Worm (Caenorhabditis elegans): ENCODE results near the gene Y69A2AR.12.

Gene Y69A2AR.12

ce11 chrIV:2563969-2564368 lies 4.4 kb upstream of the Y69A2AR.12 start, which contains the start of gene Y69A2AR.24:
Gene Y69A2AR.24 (minus strand): TSS chrIV:2564069.
- no peak for TF ChIP-seq mab-5 (tag; optimal IDR thresholded peaks at IDR 0.05)

ce11 chrIV:2572107-2572506 lies 3.7 kb downstream of the Y69A2AR.12 start, which contains the start of gene Y69A2AR.51:
Gene Y69A2AR.51 (plus strand): TSS chrIV:2572407.
- no peak for TF ChIP-seq pha-4 (tag; optimal IDR thresholded peaks at IDR 0.05)
- no peak for TF ChIP-seq hlh-1 (tag; optimal IDR thresholded peaks at IDR 0.05)
- no peak for TF ChIP-seq mep-1 (tag; optimal IDR thresholded peaks at IDR 0.05)
- TF ChIP-seq unc-120 (tag; optimal IDR thresholded peaks at IDR 0.05; ENCODE audit: poor library complexity, severe bottlenecking) = no peak
- TF ChIP-seq lsy-2 (tag; optimal IDR thresholded peaks at IDR 0.05) = no peak
- no peak for TF ChIP-seq tbx-8 (GFP tag; optimal IDR thresholded peaks at IDR 0.05)
- TF ChIP-seq M03D4.4 (tag; optimal IDR thresholded peaks at IDR 0.05) = no peak
- no peak for TF ChIP-seq sem-2 (GFP tag; optimal IDR thresholded peaks at IDR 0.05)

DNA sequence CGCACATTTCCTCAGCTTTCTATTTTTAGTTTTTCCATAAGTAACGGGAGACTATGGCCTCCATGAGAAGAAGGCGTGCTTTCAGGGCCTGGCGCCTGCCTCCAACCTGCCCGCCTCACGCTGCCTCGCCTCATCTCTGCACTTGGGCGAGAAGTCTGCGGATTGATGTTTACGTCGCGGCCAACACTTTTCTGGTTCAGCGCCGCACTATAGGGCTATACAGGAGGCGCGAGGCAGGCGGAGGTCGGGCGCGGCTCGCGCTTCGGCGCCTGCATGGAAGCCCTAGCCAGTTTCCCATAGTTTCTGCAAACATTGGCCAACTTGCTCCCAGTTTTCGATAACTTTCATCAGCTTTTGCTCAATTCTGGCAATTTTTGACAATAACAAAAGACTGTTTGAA lies 4.7 kb downstream of the Y69A2AR.12 start:
- TF ChIP-seq sem-2 (GFP tag; optimal IDR thresholded peaks at IDR 0.05) = no peak
- TF ChIP-seq tbx-8 (GFP tag; optimal IDR thresholded peaks at IDR 0.05) = no peak
- no peak for TF ChIP-seq nhr-28 (tag; optimal IDR thresholded peaks at IDR 0.05)
- TF ChIP-seq drap-1 (GFP tag; optimal IDR thresholded peaks at IDR 0.05) = no peak
- TF ChIP-seq unc-62 (GFP tag; optimal IDR thresholded peaks at IDR 0.05) = no peak

DNA sequence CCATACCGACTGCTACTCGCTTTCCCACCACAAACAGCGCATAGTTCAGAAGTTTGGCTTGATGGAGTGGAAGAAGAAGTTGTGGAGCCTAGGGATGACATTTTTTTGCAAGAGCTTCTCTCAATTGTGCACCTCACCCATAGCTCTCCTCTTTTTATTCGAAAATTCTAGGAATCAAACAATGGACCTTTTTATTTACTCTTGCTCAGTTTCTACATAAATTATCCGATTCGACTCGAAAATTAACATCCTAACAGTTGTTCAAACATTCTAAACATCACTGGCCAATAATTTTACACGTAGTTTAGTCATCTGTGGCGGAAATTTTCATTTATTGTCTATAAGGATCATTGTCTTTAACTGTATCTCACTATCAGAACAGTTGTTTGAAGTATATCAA lies 13.1 kb downstream of the Y69A2AR.12 start, which contains the start of gene nhr-242:
Gene nhr-242, minus strand, starts transcription at position 101 of the 400 bp plus-strand sequence.
- no peak for TF ChIP-seq cnd-1 (tag; optimal IDR thresholded peaks at IDR 0.05)
- TF ChIP-seq tbx-8 (GFP tag; optimal IDR thresholded peaks at IDR 0.05) = no peak
- TF ChIP-seq zip-8 (tag; optimal IDR thresholded peaks at IDR 0.05) = no peak
- TF ChIP-seq lsy-2 (tag; optimal IDR thresholded peaks at IDR 0.05) = no peak
- no peak for TF ChIP-seq elt-3 (tag; optimal IDR thresholded peaks at IDR 0.05)
- no peak for TF ChIP-seq mep-1 (tag; optimal IDR thresholded peaks at IDR 0.05)
- TF ChIP-seq sptf-1 (tag; optimal IDR thresholded peaks at IDR 0.05) = no peak
- no peak for TF ChIP-seq sem-2 (GFP tag; optimal IDR thresholded peaks at IDR 0.05)
- no peak for TF ChIP-seq nhr-2 (tag; optimal IDR thresholded peaks at IDR 0.05)
- no peak for TF ChIP-seq M03D4.4 (tag; optimal IDR thresholded peaks at IDR 0.05)
- TF ChIP-seq hlh-1 (tag; optimal IDR thresholded peaks at IDR 0.05) = no peak
- TF ChIP-seq nhr-76 (tag; optimal IDR thresholded peaks at IDR 0.05) = no peak
- no peak for TF ChIP-seq ztf-11 (tag; optimal IDR thresholded peaks at IDR 0.05)

DNA sequence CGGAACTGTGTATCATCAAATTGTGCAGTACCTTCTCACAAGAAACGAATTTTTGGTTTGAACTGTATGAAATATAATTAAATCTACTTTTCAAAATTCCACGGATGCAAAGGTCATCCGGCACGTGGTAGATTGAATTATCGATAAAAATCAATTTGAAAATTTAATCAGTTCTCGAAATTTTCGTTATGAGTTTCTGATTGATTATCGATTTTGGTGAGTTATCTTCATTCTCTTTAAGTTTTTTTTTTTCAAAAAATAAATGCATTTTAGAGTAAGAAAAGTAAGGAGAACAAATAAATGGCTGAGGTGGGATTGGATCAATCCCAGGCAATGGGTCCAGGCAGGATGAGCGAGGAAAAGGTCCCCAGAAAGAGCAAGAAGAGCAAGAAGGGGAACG lies 29.0 kb downstream of the Y69A2AR.12 start, which contains the start of gene Y69A2AR.47:
Gene Y69A2AR.47, plus strand, starts transcription at position 301 of the 400 bp plus-strand sequence.
- TF ChIP-seq sem-2 (GFP tag; optimal IDR thresholded peaks at IDR 0.05) (no peak), ceh-39 (tag; optimal IDR thresholded peaks at IDR 0.05) (no peak), unc-62 (GFP tag; optimal IDR thresholded peaks at IDR 0.05) (no peak), nhr-2 (tag; optimal IDR thresholded peaks at IDR 0.05) (no peak), mep-1 (tag; optimal IDR thresholded peaks at IDR 0.05) (no peak), unc-120 (tag; optimal IDR thresholded peaks at IDR 0.05; ENCODE audit: poor library complexity, severe bottlenecking) (no peak), drap-1 (GFP tag; optimal IDR thresholded peaks at IDR 0.05) (no peak), nhr-237 (tag; optimal IDR thresholded peaks at IDR 0.05) (no peak), ham-2 (GFP tag; optimal IDR thresholded peaks at IDR 0.05) (no peak), ceh-83 (GFP tag; optimal IDR thresholded peaks at IDR 0.05) (no peak)

DNA sequence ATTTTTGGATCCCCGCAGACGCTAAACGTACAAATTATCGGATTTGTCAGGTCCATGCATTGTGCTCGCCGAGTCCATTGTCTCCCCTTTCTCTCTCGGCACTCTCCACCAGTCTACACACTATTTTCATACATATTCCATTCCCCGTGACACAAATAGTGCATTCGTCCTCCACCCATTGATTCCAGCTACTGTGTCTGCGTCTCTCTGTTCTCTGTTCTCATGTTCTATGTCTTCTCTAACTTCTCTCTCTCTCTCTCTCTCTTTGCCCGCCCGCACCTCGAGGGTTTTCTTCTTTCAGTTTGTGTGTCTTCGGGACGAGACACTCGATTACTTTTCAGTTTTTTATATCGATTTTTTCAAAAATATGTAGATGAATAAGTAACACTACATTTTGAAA lies 31.2 kb downstream of the Y69A2AR.12 start:
- no peak for TF ChIP-seq flh-1 (GFP tag; optimal IDR thresholded peaks at IDR 0.05)
- no peak for TF ChIP-seq zip-8 (tag; optimal IDR thresholded peaks at IDR 0.05)
- TF ChIP-seq ztf-11 (tag; optimal IDR thresholded peaks at IDR 0.05) = no peak
- no peak for TF ChIP-seq snpc-4 (tag; optimal IDR thresholded peaks at IDR 0.05)
- no peak for TF ChIP-seq drap-1 (GFP tag; optimal IDR thresholded peaks at IDR 0.05)
- no peak for TF ChIP-seq sem-2 (GFP tag; optimal IDR thresholded peaks at IDR 0.05)
- no peak for TF ChIP-seq ceh-83 (GFP tag; optimal IDR thresholded peaks at IDR 0.05)
- TF ChIP-seq nhr-76 (tag; optimal IDR thresholded peaks at IDR 0.05) = no peak
- TF ChIP-seq pha-4 (tag; optimal IDR thresholded peaks at IDR 0.05) = peak; percentile 81
- peak; percentile 45 for TF ChIP-seq mls-2 (tag; optimal IDR thresholded peaks at IDR 0.05)
- peak; percentile 14 for TF ChIP-seq nhr-237 (tag; optimal IDR thresholded peaks at IDR 0.05)
- peak; percentile 70 for TF ChIP-seq ces-1 (GFP tag; optimal IDR thresholded peaks at IDR 0.05)
- no peak for TF ChIP-seq lin-32 (GFP tag; optimal IDR thresholded peaks at IDR 0.05)
- TF ChIP-seq mep-1 (tag; optimal IDR thresholded peaks at IDR 0.05) = peak; percentile 83
- no peak for TF ChIP-seq nhr-12 (tag; optimal IDR thresholded peaks at IDR 0.05)
- TF ChIP-seq elt-1 (tag; optimal IDR thresholded peaks at IDR 0.05; ENCODE audit: borderline replicate concordance, insufficient read depth) = no peak
- TF ChIP-seq nhr-2 (tag; optimal IDR thresholded peaks at IDR 0.05) = peak; percentile 8
- peak; percentile 48 for TF ChIP-seq mab-5 (tag; optimal IDR thresholded peaks at IDR 0.05)
- no peak for TF ChIP-seq ham-2 (GFP tag; optimal IDR thresholded peaks at IDR 0.05)
- no peak for TF ChIP-seq blmp-1 (tag; optimal IDR thresholded peaks at IDR 0.05)
- no peak for TF ChIP-seq elt-3 (tag; optimal IDR thresholded peaks at IDR 0.05)
- TF ChIP-seq unc-120 (tag; optimal IDR thresholded peaks at IDR 0.05; ENCODE audit: poor library complexity, severe bottlenecking) = peak; percentile 53
- peak; percentile 10 for TF ChIP-seq lin-13 (tag; optimal IDR thresholded peaks at IDR 0.05)
- TF ChIP-seq ceh-39 (tag; optimal IDR thresholded peaks at IDR 0.05) = peak; percentile 78
- peak; percentile 40 for TF ChIP-seq lsy-2 (tag; optimal IDR thresholded peaks at IDR 0.05)
- TF ChIP-seq bed-3 (GFP tag; optimal IDR thresholded peaks at IDR 0.05) = no peak
- TF ChIP-seq unc-62 (GFP tag; optimal IDR thresholded peaks at IDR 0.05) = peak; percentile 67
- peak; percentile 27 for TF ChIP-seq sptf-1 (tag; optimal IDR thresholded peaks at IDR 0.05)
- no peak for TF ChIP-seq unc-39 (tag; optimal IDR thresholded peaks at IDR 0.05)
- peak; percentile 5 for TF ChIP-seq cnd-1 (tag; optimal IDR thresholded peaks at IDR 0.05)
- TF ChIP-seq hlh-1 (tag; optimal IDR thresholded peaks at IDR 0.05) = peak; percentile 79
- no peak for TF ChIP-seq M03D4.4 (tag; optimal IDR thresholded peaks at IDR 0.05)
- TF ChIP-seq ceh-43 (GFP tag; optimal IDR thresholded peaks at IDR 0.05) = no peak
- no peak for TF ChIP-seq nhr-28 (tag; optimal IDR thresholded peaks at IDR 0.05)
- TF ChIP-seq tbx-8 (GFP tag; optimal IDR thresholded peaks at IDR 0.05) = no peak
